Worm (Caenorhabditis elegans) whole organism, L3 larva: ENCODE results near the gene C13F10.5.
A peak's percentile ranks its signal among the peaks of the same experiment; 100 is the strongest.

Experiments used
- ZK546.5 ChIP-seq: sonication (generic microtip); optimal IDR thresholded peaks from 2 replicates; lab custom pipeline; 2017; ENCODE audit warnings: missing biosample characterization, missing genetic modification characterization
- aly-2 ChIP-seq: fragments of 150-350 bp; optimal IDR thresholded peaks from 2 replicates; lab custom pipeline; 2014; ENCODE audit warnings: missing biosample characterization, missing genetic modification characterization
- ama-1 ChIP-seq: fragments of 150-350 bp; optimal IDR thresholded peaks from 2 replicates; lab custom pipeline; 2018
- ceh-16 ChIP-seq: sonication (generic microtip); optimal IDR thresholded peaks from 2 replicates; lab custom pipeline; 2017; ENCODE audit warnings: missing biosample characterization, missing genetic modification characterization
- ceh-28 ChIP-seq: fragments of 150-350 bp; optimal IDR thresholded peaks from 2 replicates; lab custom pipeline; 2014; ENCODE audit warnings: missing biosample characterization, missing genetic modification reagents, missing genetic modification characterization
- ceh-82 ChIP-seq: fragments of 150-350 bp; optimal IDR thresholded peaks from 2 replicates; lab custom pipeline; 2014; ENCODE audit warnings: missing biosample characterization, missing genetic modification characterization
- ceh-9 ChIP-seq: sonication (generic microtip); optimal IDR thresholded peaks from 2 replicates; lab custom pipeline; 2018; ENCODE audit warnings: missing biosample characterization, missing genetic modification characterization
- daf-12 ChIP-seq: fragments of 150-350 bp; optimal IDR thresholded peaks from 2 replicates; lab custom pipeline; 2014; ENCODE audit warnings: missing biosample characterization, missing genetic modification reagents, missing genetic modification characterization
- egl-27 ChIP-seq: sonication (generic microtip); optimal IDR thresholded peaks from 4 replicates; lab custom pipeline; 2017; ENCODE audit warnings: missing biosample characterization, missing genetic modification reagents, missing genetic modification characterization
- egl-5 ChIP-seq: fragments of 150-350 bp; optimal IDR thresholded peaks from 2 replicates; lab custom pipeline; 2017; ENCODE audit warnings: missing biosample characterization, missing genetic modification reagents, missing genetic modification characterization, inconsistent platforms
- elt-3 ChIP-seq, 3 experiments: fragments of 150-350 bp in 1 of 3; sonication (generic microtip) in 2 of 3; optimal IDR thresholded peaks; 2 replicates in 2 of 3; 4 replicates in 1 of 3; lab custom pipeline; 2014 to 2017; ENCODE audit warnings: missing biosample characterization in 3 of 3, missing genetic modification characterization in 3 of 3
- eor-1 ChIP-seq, 2 experiments: fragments of 150-350 bp; optimal IDR thresholded peaks; 2 replicates each; lab custom pipeline; 2014 to 2018; ENCODE audit warnings: missing biosample characterization in 2 of 2, missing genetic modification characterization in 2 of 2
- fkh-10 ChIP-seq: sonication (generic microtip); optimal IDR thresholded peaks from 2 replicates; lab custom pipeline; 2017; ENCODE audit warnings: missing biosample characterization, missing genetic modification reagents, missing genetic modification characterization
- fos-1 ChIP-seq: fragments of 150-350 bp; optimal IDR thresholded peaks from 2 replicates; lab custom pipeline; 2014; ENCODE audit warnings: missing biosample characterization, missing genetic modification characterization
- hmg-11 ChIP-seq: sonication (generic microtip); optimal IDR thresholded peaks from 2 replicates; lab custom pipeline; 2016; ENCODE audit warnings: missing genetic modification characterization, missing compliant biosample characterization
- lin-15B ChIP-seq: fragments of 150-350 bp; optimal IDR thresholded peaks from 2 replicates; lab custom pipeline; 2014; ENCODE audit warnings: missing biosample characterization, missing genetic modification characterization
- lin-39 ChIP-seq: fragments of 150-350 bp; optimal IDR thresholded peaks from 2 replicates; lab custom pipeline; 2018; ENCODE audit warnings: missing biosample characterization, missing genetic modification reagents, missing genetic modification characterization
- mdl-1 ChIP-seq: fragments of 150-350 bp; optimal IDR thresholded peaks from 2 replicates; lab custom pipeline; 2014; ENCODE audit warnings: missing biosample characterization, missing genetic modification characterization
- nfya-1 ChIP-seq: sonication (generic microtip); optimal IDR thresholded peaks from 2 replicates; lab custom pipeline; 2017; ENCODE audit warnings: missing genetic modification characterization, mild to moderate bottlenecking, missing compliant biosample characterization, antibody characterized with exemption, moderate library complexity; ENCODE audit not compliant: insufficient read depth
- nhr-23 ChIP-seq: fragments of 150-350 bp; optimal IDR thresholded peaks from 2 replicates; lab custom pipeline; 2014; ENCODE audit warnings: missing biosample characterization, missing genetic modification reagents, missing genetic modification characterization
- nhr-25 ChIP-seq: sonication (generic microtip); optimal IDR thresholded peaks from 2 replicates; lab custom pipeline; 2017; ENCODE audit warnings: missing biosample characterization, missing genetic modification characterization
- nhr-28 ChIP-seq: fragments of 150-350 bp; optimal IDR thresholded peaks from 2 replicates; lab custom pipeline; 2014; ENCODE audit warnings: missing biosample characterization, missing genetic modification characterization
- nhr-43 ChIP-seq: sonication (generic microtip); optimal IDR thresholded peaks from 2 replicates; lab custom pipeline; 2016; ENCODE audit warnings: mild to moderate bottlenecking, missing genetic modification characterization, missing compliant biosample characterization; ENCODE audit not compliant: poor library complexity, severe bottlenecking
- nhr-67 ChIP-seq: fragments of 150-350 bp; optimal IDR thresholded peaks from 2 replicates; lab custom pipeline; 2014; ENCODE audit warnings: missing biosample characterization, missing genetic modification characterization
- nhr-76 ChIP-seq: fragments of 150-350 bp; sonication (generic microtip); optimal IDR thresholded peaks from 5 replicates; lab custom pipeline; 2014; ENCODE audit warnings: missing biosample characterization, missing genetic modification characterization
- nhr-77 ChIP-seq: fragments of 150-350 bp; optimal IDR thresholded peaks from 2 replicates; lab custom pipeline; 2014; ENCODE audit warnings: missing biosample characterization, missing genetic modification characterization
- pha-4 ChIP-seq: fragments of 150-350 bp; optimal IDR thresholded peaks from 2 replicates; lab custom pipeline; 2014; ENCODE audit warnings: missing biosample characterization, missing genetic modification reagents, missing genetic modification characterization
- sea-2 ChIP-seq: fragments of 150-350 bp; sonication (generic microtip); optimal IDR thresholded peaks from 4 replicates; lab custom pipeline; 2014; ENCODE audit warnings: missing biosample characterization, missing genetic modification reagents, missing genetic modification characterization
- skn-1 ChIP-seq: fragments of 150-350 bp; optimal IDR thresholded peaks from 2 replicates; lab custom pipeline; 2014; ENCODE audit warnings: missing biosample characterization, missing genetic modification characterization
- snpc-4 ChIP-seq: fragments of 150-350 bp; optimal IDR thresholded peaks from 2 replicates; lab custom pipeline; 2014; ENCODE audit warnings: missing biosample characterization, missing genetic modification characterization
- unc-62 ChIP-seq: fragments of 150-350 bp; sonication (generic microtip); optimal IDR thresholded peaks from 4 replicates; lab custom pipeline; 2014; ENCODE audit warnings: missing biosample characterization, missing genetic modification reagents, missing genetic modification characterization
- ztf-4 ChIP-seq: fragments of 150-350 bp; optimal IDR thresholded peaks from 2 replicates; lab custom pipeline; 2014; ENCODE audit warnings: missing biosample characterization, missing genetic modification characterization

C13F10.5 gene

ce11 chrV:7220973-7221519 lies 2.2 kb upstream of the C13F10.5 start, which contains the start of the genes C13F10.8, C13F10.6 and kxd-1:
TSS of gene C13F10.8 (minus strand) at chrV:7221023.
TSS of gene C13F10.6 (minus strand) at chrV:7221039.
TSS of gene kxd-1 (plus strand) at chrV:7221469.
- TF ChIP-seq nhr-77 (tag; lab: Kevin White, UChicago) = no peak
- TF ChIP-seq fkh-10 = no peak
- TF ChIP-seq elt-3 (tag; optimal IDR thresholded peaks at IDR 0.05; lab: Kevin White, UChicago) = no peak
- peak; percentile 28 for TF ChIP-seq hmg-11 (tag; lab: Kevin White, UChicago)
- TF ChIP-seq ZK546.5 (tag; lab: Kevin White, UChicago) = no peak
- TF ChIP-seq nhr-23 = peak; percentile 3
- peak; percentile 6 for TF ChIP-seq nfya-1 (tag; lab: Kevin White, UChicago)
- TF ChIP-seq aly-2 (tag; lab: Kevin White, UChicago) = no peak
- TF ChIP-seq ceh-28 (tag; lab: Kevin White, UChicago) = peak; percentile 9
- no peak for TF ChIP-seq nhr-28 (tag; lab: Kevin White, UChicago)

ce11 chrV:7216016-7216415 lies 2.9 kb downstream of the C13F10.5 start:
- TF ChIP-seq snpc-4 (peak; percentile 11), nfya-1 (tag; lab: Kevin White, UChicago) (peak; percentile 46), ceh-82 (tag; lab: Kevin White, UChicago) (no peak), nhr-43 (tag; lab: Kevin White, UChicago) (no peak), hmg-11 (tag; lab: Kevin White, UChicago) (peak; percentile 44), lin-15B (peak; percentile 28), lin-39 (peak; percentile 16)

- no peak for TF ChIP-seq eor-1 (tag; optimal IDR thresholded peaks at IDR 0.05; lab: Kevin White, UChicago)
- TF ChIP-seq ceh-28 (tag; lab: Kevin White, UChicago) = no peak
- no peak for TF ChIP-seq fos-1 (tag; lab: Kevin White, UChicago)
- no peak for TF ChIP-seq ZK546.5 (tag; lab: Kevin White, UChicago)
- TF ChIP-seq ama-1 (lab: Kevin White, UChicago) = no peak
- no peak for TF ChIP-seq daf-12 (tag; lab: Kevin White, UChicago)
- no peak for TF ChIP-seq pha-4 (tag; lab: Kevin White, UChicago)
- no peak for TF ChIP-seq mdl-1
- no peak for TF ChIP-seq nhr-28 (tag; lab: Kevin White, UChicago)
- no peak for TF ChIP-seq ceh-16 (tag; lab: Kevin White, UChicago)
- TF ChIP-seq nhr-43 (tag; lab: Kevin White, UChicago) = no peak
- TF ChIP-seq fkh-10 = no peak
- no peak for TF ChIP-seq ztf-4
- no peak for TF ChIP-seq ceh-82 (tag; lab: Kevin White, UChicago)
- no peak for TF ChIP-seq nhr-25
- no peak for TF ChIP-seq elt-3 (tag; optimal IDR thresholded peaks at IDR 0.05; lab: Kevin White, UChicago)
- TF ChIP-seq sea-2 (GFP tag; lab: Kevin White, UChicago) = no peak
- TF ChIP-seq lin-15B = no peak
- no peak for TF ChIP-seq egl-5 (tag; lab: Kevin White, UChicago)
Observed at ce11 chrV:7214802-7215201, 4.1 kb downstream of the C13F10.5 start, which contains the start of gene soap-1. TSS of gene soap-1 (minus strand) at chrV:7214902.

ce11 chrV:7209001-7209400 lies 9.9 kb downstream of the C13F10.5 start:
- TF ChIP-seq ama-1 (lab: Kevin White, UChicago) (no peak), egl-27 (tag; lab: Kevin White, UChicago) (no peak), skn-1 (no peak), nhr-77 (tag; lab: Kevin White, UChicago) (no peak), egl-5 (tag; lab: Kevin White, UChicago) (no peak), fkh-10 (no peak), mdl-1 (no peak), nhr-23 (no peak)
- TF ChIP-seq, all 47 proteins: peak for 0

- TF ChIP-seq nhr-43 (tag; lab: Kevin White, UChicago) (no peak), unc-62 (GFP tag; lab: Kevin White, UChicago) (no peak), pha-4 (tag; lab: Kevin White, UChicago) (no peak), ceh-9 (tag; lab: Kevin White, UChicago) (no peak), eor-1 (tag; optimal IDR thresholded peaks at IDR 0.05; lab: Kevin White, UChicago) (no peak), ceh-82 (tag; lab: Kevin White, UChicago) (no peak), nhr-76 (no peak), egl-27 (tag; lab: Kevin White, UChicago) (no peak), nhr-67 (tag; lab: Kevin White, UChicago) (no peak)
Observed at ce11 chrV:7201353-7201752, 17.5 kb downstream of the C13F10.5 start.
